Worm (Caenorhabditis elegans): Measurements from ENCODE around the gene H14E04.2.

ce11 chrIII:2418981-2419380 lies 43.0 kb downstream of the H14E04.2 start:
- TF ChIP-seq pqm-1 (tag; optimal IDR thresholded peaks at IDR 0.05) (no peak), nhr-25 (tag; optimal IDR thresholded peaks at IDR 0.05; ENCODE audit: borderline replicate concordance, insufficient read depth) (no peak), unc-130 (GFP tag; optimal IDR thresholded peaks at IDR 0.05) (no peak), lin-13 (GFP tag; optimal IDR thresholded peaks at IDR 0.05) (no peak), set-16 (GFP tag; IDR thresholded peaks at IDR 0.05) (no peak), nhr-28 (tag; optimal IDR thresholded peaks at IDR 0.05) (no peak), gei-8 (GFP tag; optimal IDR thresholded peaks at IDR 0.05) (no peak), daf-19 (GFP tag; conservative IDR thresholded peaks at IDR 0.05) (no peak), nhr-6 (tag; optimal IDR thresholded peaks at IDR 0.05) (no peak)
